Fruit fly (Drosophila melanogaster): Measurements from ENCODE around the gene CG14877.

- no peak for TF ChIP-seq CG7045 (GFP tag; optimal IDR thresholded peaks at IDR 0.05)
- TF ChIP-seq cic (GFP tag; optimal IDR thresholded peaks at IDR 0.05), result no peak
- no peak for TF ChIP-seq CG12768 (GFP tag; optimal IDR thresholded peaks at IDR 0.05)
Measured at dm6 chr3R:15925329-15925728, 29.5 kb upstream of the CG14877 start, which contains the start of gene CG34276.
